Fruit fly (Drosophila melanogaster) whole organism, wandering third instar larva: ENCODE measurements around the gene Cap-H2.

Source experiments
- Abd-B ChIP-seq: fragments of >200 bp; optimal IDR thresholded peaks from 2 replicates; lab custom pipeline; 2017; ENCODE audit warnings: missing biosample characterization, missing genetic modification characterization
- Hr78 ChIP-seq: fragments of >200 bp; optimal IDR thresholded peaks from 2 replicates; lab custom pipeline; 2017; ENCODE audit warnings: missing biosample characterization, missing genetic modification characterization
- Mio ChIP-seq: sonication (Bioruptor generic); optimal IDR thresholded peaks from 2 replicates; lab custom pipeline; 2016; ENCODE audit warnings: missing biosample characterization, missing genetic modification characterization
- Myc ChIP-seq: fragments of >200 bp; optimal IDR thresholded peaks from 2 replicates; lab custom pipeline; 2017
- N ChIP-seq: fragments of >200 bp; optimal IDR thresholded peaks from 2 replicates; lab custom pipeline; 2018; ENCODE audit warnings: missing biosample characterization, missing external identifiers, missing genetic modification characterization
- Sp1 ChIP-seq: fragments of 200-800 bp; sonication (Bioruptor generic); optimal IDR thresholded peaks from 3 replicates; lab custom pipeline; 2019; ENCODE audit warnings: missing biosample characterization, mild to moderate bottlenecking, missing genetic modification characterization, moderate library complexity
- dsf ChIP-seq: sonication (Bioruptor generic); optimal IDR thresholded peaks from 2 replicates; lab custom pipeline; 2016; ENCODE audit warnings: missing biosample characterization, missing genetic modification characterization, borderline replicate concordance
- foxo ChIP-seq, 2 experiments: fragments of 200-800 bp; sonication (Bioruptor generic); optimal IDR thresholded peaks; 2 replicates in 1 of 2; 3 replicates in 1 of 2; lab custom pipeline; 2016 to 2017; ENCODE audit warnings: missing biosample characterization in 2 of 2, missing genetic modification characterization in 2 of 2
- h ChIP-seq: fragments of 200-800 bp; sonication (Bioruptor generic); optimal IDR thresholded peaks from 3 replicates; lab custom pipeline; 2016; ENCODE audit warnings: missing biosample characterization, mild to moderate bottlenecking, missing genetic modification characterization
- lola ChIP-seq: fragments of >200 bp; optimal IDR thresholded peaks from 2 replicates; lab custom pipeline; 2017; ENCODE audit warnings: missing biosample characterization, missing genetic modification characterization
- psq ChIP-seq: fragments of 200-800 bp; sonication (Bioruptor generic); optimal IDR thresholded peaks from 3 replicates; lab custom pipeline; 2017; ENCODE audit warnings: missing biosample characterization, mild to moderate bottlenecking, missing genetic modification characterization, moderate library complexity
- tai ChIP-seq: sonication (Bioruptor generic); optimal IDR thresholded peaks from 2 replicates; lab custom pipeline; 2016; ENCODE audit warnings: missing biosample characterization, missing genetic modification characterization

dm6 chr3R:10780161-10780560 is 19.1 kb downstream of the Cap-H2 start:
- TF ChIP-seq foxo (GFP tag; optimal IDR thresholded peaks at IDR 0.05; lab: Kevin White, UChicago), result no peak
- TF ChIP-seq h, result no peak
- no peak for TF ChIP-seq Myc (lab: Kevin White, UChicago)
- TF ChIP-seq dsf (GFP tag; lab: Kevin White, UChicago), result no peak
- no peak for TF ChIP-seq psq (GFP tag; lab: Kevin White, UChicago)
- TF ChIP-seq Hr78 (GFP tag; lab: Kevin White, UChicago), result no peak
- no peak for TF ChIP-seq Sp1 (GFP tag; lab: Kevin White, UChicago)
- TF ChIP-seq Mio (GFP tag; lab: Kevin White, UChicago), result no peak
- TF ChIP-seq lola (GFP tag; lab: Kevin White, UChicago), result no peak
- TF ChIP-seq tai (GFP tag; lab: Kevin White, UChicago), result no peak
- TF ChIP-seq Abd-B (GFP tag; lab: Kevin White, UChicago), result no peak
- TF ChIP-seq N (GFP tag; lab: Kevin White, UChicago), result no peak
